Worm (Caenorhabditis elegans): ENCODE measurements around the gene K12H4.7.

K12H4.7 gene

DNA sequence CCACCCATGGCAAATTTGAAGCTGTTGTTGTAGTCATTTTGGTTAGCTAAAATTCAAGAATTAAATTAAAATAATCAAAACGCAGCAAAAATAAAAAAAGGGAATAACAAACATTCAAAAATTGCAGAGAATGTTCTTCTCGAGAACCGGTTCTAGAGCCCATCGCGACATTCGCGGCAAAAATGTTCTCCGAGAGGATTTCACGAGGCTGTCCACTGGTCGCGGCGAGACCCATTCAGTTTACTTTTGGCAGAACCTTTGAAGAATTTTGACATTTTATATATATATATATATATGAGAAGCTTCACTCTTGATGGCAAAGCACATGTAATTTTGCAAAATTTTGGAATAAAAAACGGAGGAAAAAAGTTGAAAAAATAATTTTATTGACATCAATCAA, 21.4 kb downstream of the K12H4.7 start, which contains the start of gene F44B9.8 (continued):
- TF ChIP-seq R02D3.7 (tag; optimal IDR thresholded peaks at IDR 0.05) (no peak), tag-97 (GFP tag; IDR thresholded peaks at IDR 0.05) (no peak), fkh-10 (GFP tag; optimal IDR thresholded peaks at IDR 0.05) (no peak), lsy-2 (tag; optimal IDR thresholded peaks at IDR 0.05) (peak in 1 of 2 experiments; percentile 86), nhr-6 (tag; optimal IDR thresholded peaks at IDR 0.05) (peak; percentile 5), lim-7 (GFP tag; IDR thresholded peaks at IDR 0.05) (no peak), mdl-1 (tag; optimal IDR thresholded peaks at IDR 0.05) (no peak), nhr-48 (tag; optimal IDR thresholded peaks at IDR 0.05) (no peak), F44E2.7 (GFP tag; IDR thresholded peaks at IDR 0.05) (no peak), zfp-3 (GFP tag; conservative IDR thresholded peaks at IDR 0.05) (no peak), sdz-12 (GFP tag; optimal IDR thresholded peaks at IDR 0.05) (no peak), duxl-1 (tag; optimal IDR thresholded peaks at IDR 0.05; ENCODE audit: poor library complexity) (no peak), mes-2 (tag; optimal IDR thresholded peaks at IDR 0.05; ENCODE audit: poor library complexity, severe bottlenecking) (peak; percentile 84), pha-4 (GFP tag; IDR thresholded peaks at IDR 0.05) (no peak), pha-4 (tag; optimal IDR thresholded peaks at IDR 0.05) (no peak), arid-1 (GFP tag; conservative IDR thresholded peaks at IDR 0.05) (no peak), D1046.2 (GFP tag; IDR thresholded peaks at IDR 0.05) (no peak), egl-43 (GFP tag; IDR thresholded peaks at IDR 0.05) (no peak), hlh-30 (tag; optimal IDR thresholded peaks at IDR 0.05; ENCODE audit: insufficient read depth) (peak; percentile 52), dve-1 (tag; optimal IDR thresholded peaks at IDR 0.05; ENCODE audit: insufficient read depth) (peak; percentile 65), mdt-29 (GFP tag; IDR thresholded peaks at IDR 0.05) (no peak), ceh-44 (GFP tag; IDR thresholded peaks at IDR 0.05) (no peak)

ce11 chrIII:8027942-8028341, 22.9 kb downstream of the K12H4.7 start, which contains the start of gene mdt-30:
Gene mdt-30, minus strand, starts transcription at chrIII:8028042.
- no peak for TF ChIP-seq nhr-11 (tag; optimal IDR thresholded peaks at IDR 0.05)
- TF ChIP-seq ceh-20 (GFP tag; IDR thresholded peaks at IDR 0.05): no peak
- TF ChIP-seq lin-38 (GFP tag; IDR thresholded peaks at IDR 0.05): no peak
- TF ChIP-seq aha-1 (tag): peak; percentile 28
- TF ChIP-seq nhr-76 (tag; optimal IDR thresholded peaks at IDR 0.05): no peak
- TF ChIP-seq ces-1 (GFP tag; optimal IDR thresholded peaks at IDR 0.05): no peak

DNA sequence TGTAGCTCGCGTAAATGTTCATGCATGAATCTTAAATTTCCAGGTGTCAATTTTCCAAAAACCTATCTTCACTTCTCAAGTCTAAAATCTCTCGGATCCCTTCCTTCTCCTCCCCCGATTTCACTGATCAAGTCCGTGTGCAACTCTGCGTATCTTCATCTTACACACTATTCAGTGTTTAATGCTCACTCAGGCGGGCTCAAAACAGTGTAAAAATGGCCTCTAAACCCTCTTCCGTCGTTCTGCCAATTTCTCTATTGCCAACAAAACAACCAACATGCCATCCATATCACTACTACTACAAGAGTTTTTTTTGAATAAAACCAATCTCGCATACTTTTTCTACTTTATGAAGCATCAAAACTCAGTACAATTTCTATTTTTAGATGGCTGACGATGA, 28.8 kb downstream of the K12H4.7 start, which contains the start of gene F44B9.2:
Gene F44B9.2 (plus strand): TSS at position 387 of the 400 bp plus-strand sequence.
- no peak for TF ChIP-seq daf-16 (GFP tag; optimal IDR thresholded peaks at IDR 0.05)
- no peak for TF ChIP-seq daf-16 (tag; optimal IDR thresholded peaks at IDR 0.05)
- TF ChIP-seq aha-1 (tag): peak; percentile 46
- TF ChIP-seq unc-62 (GFP tag; optimal IDR thresholded peaks at IDR 0.05 in 1 of 2): peak in 1 of 2 experiments; percentile 95
- no peak for TF ChIP-seq unc-62 (tag; optimal IDR thresholded peaks at IDR 0.05)
- no peak for TF ChIP-seq nhr-111 (GFP tag; optimal IDR thresholded peaks at IDR 0.05)

DNA sequence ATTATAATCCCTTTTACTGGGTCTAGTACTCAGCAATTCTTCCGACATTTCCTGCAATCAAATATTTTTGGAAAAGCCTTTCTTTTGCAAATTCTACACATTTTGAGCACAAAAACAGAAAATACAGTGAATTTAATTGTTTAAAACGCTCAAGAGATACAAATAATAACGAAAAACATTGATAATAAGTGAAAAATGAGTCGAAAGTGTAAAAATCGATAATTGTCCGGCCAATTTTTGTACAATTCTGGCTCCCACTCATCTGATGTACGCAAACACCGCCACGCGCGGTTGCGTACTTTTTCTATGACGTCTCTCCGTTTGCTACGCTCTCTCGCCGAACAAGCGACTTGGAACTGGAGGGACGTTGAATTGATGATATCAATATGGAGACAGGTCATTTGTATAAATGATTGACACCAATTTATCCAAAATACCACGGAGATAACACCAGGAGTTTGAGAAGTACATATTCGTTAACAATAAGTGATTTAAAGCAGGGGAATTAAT, 30.0 kb downstream of the K12H4.7 start, which contains the start of gene lin-36:
Gene lin-36 (minus strand): TSS at position 51 of the 510 bp plus-strand sequence.
- TF ChIP-seq pha-4 (GFP tag; IDR thresholded peaks at IDR 0.05) (no peak), pha-4 (tag; optimal IDR thresholded peaks at IDR 0.05) (peak; percentile 74), ceh-32 (tag; optimal IDR thresholded peaks at IDR 0.05; ENCODE audit: poor library complexity) (no peak), ztf-7 (tag; optimal IDR thresholded peaks at IDR 0.05) (no peak), unc-130 (GFP tag; optimal IDR thresholded peaks at IDR 0.05) (peak; percentile 17), Y5F2A.4 (GFP tag; optimal IDR thresholded peaks at IDR 0.05) (no peak), nhr-237 (tag; optimal IDR thresholded peaks at IDR 0.05) (no peak), spr-3 (GFP tag; optimal IDR thresholded peaks at IDR 0.05) (no peak), daf-19 (GFP tag; conservative IDR thresholded peaks at IDR 0.05) (no peak), cey-2 (tag; optimal IDR thresholded peaks at IDR 0.05; ENCODE audit: borderline replicate concordance, insufficient read depth) (no peak), mxl-2 (GFP tag; conservative IDR thresholded peaks at IDR 0.05) (no peak), skn-1 (tag; optimal IDR thresholded peaks at IDR 0.05) (no peak), tag-97 (GFP tag; IDR thresholded peaks at IDR 0.05) (no peak), duxl-1 (tag; optimal IDR thresholded peaks at IDR 0.05; ENCODE audit: poor library complexity) (no peak), spr-1 (tag; optimal IDR thresholded peaks at IDR 0.05) (no peak), zfp-2 (tag; optimal IDR thresholded peaks at IDR 0.05) (no peak), ZK337.2 (GFP tag; IDR thresholded peaks at IDR 0.05) (no peak), nhr-111 (GFP tag; optimal IDR thresholded peaks at IDR 0.05) (no peak), hlh-30 (tag; optimal IDR thresholded peaks at IDR 0.05; ENCODE audit: insufficient read depth) (peak; percentile 78), lin-13 (GFP tag; optimal IDR thresholded peaks at IDR 0.05) (peak; percentile 84)

All from whole organism, L4 larva.